Fruit fly (Drosophila melanogaster): ENCODE results near the gene Prosbeta7.

Gene Prosbeta7

DNA sequence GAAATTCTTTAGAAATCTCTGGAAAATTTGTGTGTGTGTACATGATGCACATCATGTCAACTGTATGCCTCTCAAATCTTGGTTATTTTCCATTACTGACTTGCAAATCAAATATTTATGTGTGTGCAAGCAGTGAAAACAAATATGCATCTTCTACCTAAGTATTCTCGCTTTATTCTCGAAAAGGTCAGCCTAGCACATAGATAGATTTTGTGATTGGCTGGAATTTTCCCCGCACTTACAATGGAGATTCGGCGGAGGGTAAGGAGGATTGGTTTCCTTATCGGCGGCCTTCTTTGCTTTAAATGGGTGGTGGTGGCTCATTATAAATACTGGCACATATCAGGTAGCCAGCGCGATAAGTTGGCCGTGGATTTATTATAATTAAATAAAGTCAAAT is 30.3 kb downstream of the Prosbeta7 start (continued):
- TF ChIP-seq corto (GFP tag; optimal IDR thresholded peaks at IDR 0.05) (no peak), CG13775 (GFP tag; optimal IDR thresholded peaks at IDR 0.05) (no peak), MBD-R2 (GFP tag; IDR thresholded peaks at IDR 0.05) (no peak), gce (GFP tag; IDR thresholded peaks at IDR 0.05) (no peak), CG13296 (GFP tag; optimal IDR thresholded peaks at IDR 0.05) (no peak), sr (GFP tag; IDR thresholded peaks at IDR 0.05) (no peak), CG16815 (GFP tag; optimal IDR thresholded peaks at IDR 0.05) (no peak), fd102C (GFP tag; optimal IDR thresholded peaks at IDR 0.05) (peak; percentile 85), HLH3B (GFP tag; IDR thresholded peaks at IDR 0.05) (no peak), gcm2 (GFP tag; optimal IDR thresholded peaks at IDR 0.05) (no peak), CG14860 (GFP tag; IDR thresholded peaks at IDR 0.05; ENCODE audit: partially characterized antibody) (no peak), ftz-f1 (GFP tag; optimal IDR thresholded peaks at IDR 0.05) (no peak), klu (GFP tag; IDR thresholded peaks at IDR 0.05) (no peak), CG6683 (GFP tag; optimal IDR thresholded peaks at IDR 0.05) (no peak), tll (GFP tag; optimal IDR thresholded peaks at IDR 0.05) (peak in 1 of 2 experiments; percentile 94), CG13624 (GFP tag; optimal IDR thresholded peaks at IDR 0.05) (no peak), CG2202 (tag; optimal IDR thresholded peaks at IDR 0.05) (peak; percentile 42), eve (GFP tag; optimal IDR thresholded peaks at IDR 0.05) (no peak), Hr3 (GFP tag; optimal IDR thresholded peaks at IDR 0.05) (no peak), CG3407 (GFP tag; optimal IDR thresholded peaks at IDR 0.05) (peak; percentile 19), CG18764 (GFP tag; optimal IDR thresholded peaks at IDR 0.05) (no peak), Fer2 (tag; optimal IDR thresholded peaks at IDR 0.05) (no peak), MESR4 (GFP tag; optimal IDR thresholded peaks at IDR 0.05) (no peak), Gsc (GFP tag; IDR thresholded peaks at IDR 0.05) (no peak), CkIIα-i1 (GFP tag; IDR thresholded peaks at IDR 0.05) (no peak), ERR (GFP tag; optimal IDR thresholded peaks at IDR 0.05) (no peak), CG4328 (GFP tag; optimal IDR thresholded peaks at IDR 0.05) (no peak), CG10654 (GFP tag; optimal IDR thresholded peaks at IDR 0.05) (no peak), Spps (tag; optimal IDR thresholded peaks at IDR 0.05) (no peak), CG10209 (GFP tag; optimal IDR thresholded peaks at IDR 0.05) (no peak), MTF-1 (GFP tag; optimal IDR thresholded peaks at IDR 0.05; ENCODE audit: borderline replicate concordance) (no peak), Asciz (GFP tag; optimal IDR thresholded peaks at IDR 0.05) (peak; percentile 39), fd96Cb (tag; optimal IDR thresholded peaks at IDR 0.05) (no peak), run (tag; optimal IDR thresholded peaks at IDR 0.05) (no peak), CG43689 (GFP tag; IDR thresholded peaks at IDR 0.05) (no peak), Stat92E (GFP tag; optimal IDR thresholded peaks at IDR 0.05) (no peak), dmrt11E (tag; optimal IDR thresholded peaks at IDR 0.05) (peak; percentile 61), twi (tag; optimal IDR thresholded peaks at IDR 0.05) (peak; percentile 53), lov (optimal IDR thresholded peaks at IDR 0.05) (no peak), lov (GFP tag; IDR thresholded peaks at IDR 0.05) (no peak), Sry-δ (GFP tag; optimal IDR thresholded peaks at IDR 0.05) (no peak), vvl (GFP tag; IDR thresholded peaks at IDR 0.05) (no peak), Jarid2 (GFP tag; optimal IDR thresholded peaks at IDR 0.05) (no peak), CG1024 (GFP tag; IDR thresholded peaks at IDR 0.05) (no peak), mam (GFP tag; optimal IDR thresholded peaks at IDR 0.05) (no peak), dimm (GFP tag; IDR thresholded peaks at IDR 0.05) (no peak), Ptx1 (GFP tag; IDR thresholded peaks at IDR 0.05) (no peak), Trl (optimal IDR thresholded peaks at IDR 0.05) (no peak), Trl (GFP tag; optimal IDR thresholded peaks at IDR 0.05) (no peak), CG30431 (GFP tag; optimal IDR thresholded peaks at IDR 0.05) (no peak), CG15479 (GFP tag; optimal IDR thresholded peaks at IDR 0.05) (peak; percentile 99), hkb (optimal IDR thresholded peaks at IDR 0.05) (no peak), hkb (GFP tag; IDR thresholded peaks at IDR 0.05) (no peak)
